Fruit fly (Drosophila melanogaster) Kc167 (cell line): ENCODE results near the gene gpp.

Experiments used
- Myc ChIP-seq: fragments of >200 bp; optimal IDR thresholded peaks from 2 replicates; lab custom pipeline; 2017; ENCODE audit warnings: missing external identifiers
- Sin3A ChIP-seq: fragments of >200 bp; optimal IDR thresholded peaks from 2 replicates; lab custom pipeline; 2018; ENCODE audit warnings: missing external identifiers
- h ChIP-seq: fragments of >200 bp; optimal IDR thresholded peaks from 3 replicates; lab custom pipeline; 2018; ENCODE audit warnings: missing external identifiers
- insv ChIP-seq: fragments of >200 bp; optimal IDR thresholded peaks from 3 replicates; lab custom pipeline; 2018; ENCODE audit warnings: missing external identifiers
- psq ChIP-seq: fragments of >200 bp; optimal IDR thresholded peaks from 2 replicates; lab custom pipeline; 2017; ENCODE audit warnings: missing external identifiers
- ttk ChIP-seq: sonication (Bioruptor generic); optimal IDR thresholded peaks from 2 replicates; lab custom pipeline; 2017; ENCODE audit warnings: missing external identifiers

Gene gpp

dm6 chr3R:6388414-6388830 is 18.2 kb upstream of the gpp start:
- no peak for TF ChIP-seq Sin3A (lab: Kevin White, UChicago)
- no peak for TF ChIP-seq Myc
- TF ChIP-seq psq (lab: Kevin White, UChicago) = no peak
- no peak for TF ChIP-seq ttk (lab: Kevin White, UChicago)
- no peak for TF ChIP-seq insv (lab: Kevin White, UChicago)
- TF ChIP-seq h = no peak

- TF ChIP-seq ttk (lab: Kevin White, UChicago) (no peak), Sin3A (lab: Kevin White, UChicago) (no peak), h (no peak), insv (lab: Kevin White, UChicago) (no peak), Myc (no peak), psq (lab: Kevin White, UChicago) (no peak)
Observed at dm6 chr3R:6393515-6394246, 13.0 kb upstream of the gpp start.

- TF ChIP-seq Myc = no peak
- TF ChIP-seq ttk (lab: Kevin White, UChicago) = no peak
- no peak for TF ChIP-seq h
- no peak for TF ChIP-seq insv (lab: Kevin White, UChicago)
- no peak for TF ChIP-seq Sin3A (lab: Kevin White, UChicago)
- no peak for TF ChIP-seq psq (lab: Kevin White, UChicago)
Observed at dm6 chr3R:6394247-6394522, 12.5 kb upstream of the gpp start.

dm6 chr3R:6395572-6396295 is 10.9 kb upstream of the gpp start:
- TF ChIP-seq Myc = no peak
- no peak for TF ChIP-seq Sin3A (lab: Kevin White, UChicago)
- no peak for TF ChIP-seq psq (lab: Kevin White, UChicago)
- TF ChIP-seq insv (lab: Kevin White, UChicago) = no peak
- TF ChIP-seq ttk (lab: Kevin White, UChicago) = no peak
- TF ChIP-seq h = no peak

dm6 chr3R:6396613-6397012 is 10.0 kb upstream of the gpp start:
- no peak for TF ChIP-seq ttk (lab: Kevin White, UChicago)
- no peak for TF ChIP-seq psq (lab: Kevin White, UChicago)
- TF ChIP-seq h = no peak
- TF ChIP-seq Sin3A (lab: Kevin White, UChicago) = no peak
- no peak for TF ChIP-seq Myc
- TF ChIP-seq insv (lab: Kevin White, UChicago) = no peak

dm6 chr3R:6397611-6398092 is 9.0 kb upstream of the gpp start:
- no peak for TF ChIP-seq Sin3A (lab: Kevin White, UChicago)
- TF ChIP-seq insv (lab: Kevin White, UChicago) = no peak
- TF ChIP-seq ttk (lab: Kevin White, UChicago) = no peak
- no peak for TF ChIP-seq h
- no peak for TF ChIP-seq psq (lab: Kevin White, UChicago)
- TF ChIP-seq Myc = no peak

- TF ChIP-seq insv (lab: Kevin White, UChicago) (no peak), h (no peak), Myc (no peak), ttk (lab: Kevin White, UChicago) (no peak), psq (lab: Kevin White, UChicago) (no peak), Sin3A (lab: Kevin White, UChicago) (no peak)
Observed at dm6 chr3R:6399289-6399688, 7.4 kb upstream of the gpp start.

- TF ChIP-seq psq (lab: Kevin White, UChicago) = no peak
- TF ChIP-seq h = no peak
Observed at dm6 chr3R:6399752-6400151, 6.9 kb upstream of the gpp start.

dm6 chr3R:6400710-6401521 is 5.7 kb upstream of the gpp start:
- TF ChIP-seq Myc (no peak), ttk (lab: Kevin White, UChicago) (no peak), Sin3A (lab: Kevin White, UChicago) (no peak), h (no peak), psq (lab: Kevin White, UChicago) (no peak), insv (lab: Kevin White, UChicago) (no peak)

- TF ChIP-seq Sin3A (lab: Kevin White, UChicago) = no peak
- no peak for TF ChIP-seq psq (lab: Kevin White, UChicago)
- no peak for TF ChIP-seq Myc
- no peak for TF ChIP-seq insv (lab: Kevin White, UChicago)
- no peak for TF ChIP-seq h
- no peak for TF ChIP-seq ttk (lab: Kevin White, UChicago)
Observed at dm6 chr3R:6401522-6401844, 5.2 kb upstream of the gpp start.

- TF ChIP-seq psq (lab: Kevin White, UChicago) (no peak), Sin3A (lab: Kevin White, UChicago) (no peak), Myc (no peak), h (no peak), ttk (lab: Kevin White, UChicago) (no peak)
Observed at dm6 chr3R:6402522-6403171, 4.0 kb upstream of the gpp start.

dm6 chr3R:6403674-6404073 is 3.0 kb upstream of the gpp start:
- TF ChIP-seq insv (lab: Kevin White, UChicago) = no peak
